Worm (Caenorhabditis elegans): ENCODE results near the gene obr-3.

ce11 chrX:13767282-13767681 is 42.4 kb downstream of the obr-3 start:
- TF ChIP-seq R02D3.7 (tag; optimal IDR thresholded peaks at IDR 0.05) (no peak), nfya-1 (tag; optimal IDR thresholded peaks at IDR 0.05; ENCODE audit: insufficient read depth) (no peak), tbx-2 (tag; optimal IDR thresholded peaks at IDR 0.05) (no peak), fos-1 (tag; optimal IDR thresholded peaks at IDR 0.05) (no peak), nhr-77 (tag; optimal IDR thresholded peaks at IDR 0.05) (no peak), mdl-1 (tag; optimal IDR thresholded peaks at IDR 0.05) (no peak), egl-5 (tag; optimal IDR thresholded peaks at IDR 0.05) (no peak), fkh-10 (GFP tag; optimal IDR thresholded peaks at IDR 0.05) (no peak), unc-62 (GFP tag; optimal IDR thresholded peaks at IDR 0.05) (no peak), nhr-67 (tag; optimal IDR thresholded peaks at IDR 0.05) (no peak), aly-2 (tag; optimal IDR thresholded peaks at IDR 0.05) (no peak), nhr-237 (tag; optimal IDR thresholded peaks at IDR 0.05) (no peak), nhr-25 (tag; optimal IDR thresholded peaks at IDR 0.05) (no peak)
